Fruit fly (Drosophila melanogaster) whole organism, embryonic: ENCODE results near the gene Pc.

ENCODE experiments used
- BEAF-32 ChIP-seq: fragments of 200-800 bp; sonication (Bioruptor generic); optimal IDR thresholded peaks from 3 replicates; lab custom pipeline; 2017; ENCODE audit warnings: missing biosample characterization, missing genetic modification characterization, mild to moderate bottlenecking, moderate library complexity, missing genetic modification reagents
- CG10147 ChIP-seq: fragments of 200-800 bp; sonication (Bioruptor generic); optimal IDR thresholded peaks from 2 replicates; lab custom pipeline; 2019; ENCODE audit warnings: missing biosample characterization, mild to moderate bottlenecking, missing genetic modification characterization, moderate library complexity
- CG1233 ChIP-seq: fragments of 200-800 bp; sonication (Bioruptor generic); optimal IDR thresholded peaks from 4 replicates; lab custom pipeline; 2018; ENCODE audit warnings: missing biosample characterization, mild to moderate bottlenecking, missing genetic modification characterization
- CG13296 ChIP-seq: fragments of 200-800 bp; sonication (Bioruptor generic); optimal IDR thresholded peaks from 3 replicates; lab custom pipeline; 2018; ENCODE audit warnings: missing biosample characterization, mild to moderate bottlenecking, missing genetic modification characterization
- CG13624 ChIP-seq: fragments of 200-800 bp; sonication (Bioruptor generic); optimal IDR thresholded peaks from 2 replicates; lab custom pipeline; 2016; ENCODE audit warnings: missing biosample characterization, missing genetic modification characterization
- CG14860 ChIP-seq: fragments of 200-800 bp; sonication (Bioruptor generic); IDR thresholded peaks from 3 replicates; pipeline ENCODE4 v1.3.6; 2022; ENCODE audit warnings: missing biosample characterization, missing genetic modification characterization; ENCODE audit not compliant: partially characterized antibody
- CG15601 ChIP-seq: fragments of 200-800 bp; sonication (Bioruptor generic); optimal IDR thresholded peaks from 3 replicates; lab custom pipeline; 2019; ENCODE audit warnings: missing biosample characterization, mild to moderate bottlenecking, missing genetic modification characterization, moderate library complexity
- CG1603 ChIP-seq: fragments of 200-800 bp; sonication (Bioruptor generic); optimal IDR thresholded peaks from 2 replicates; lab custom pipeline; 2019; ENCODE audit warnings: missing biosample characterization, mild to moderate bottlenecking, missing genetic modification characterization, moderate library complexity
- CG17186 ChIP-seq: fragments of 200-800 bp; sonication (Bioruptor generic); optimal IDR thresholded peaks from 3 replicates; lab custom pipeline; 2017; ENCODE audit warnings: missing biosample characterization, missing genetic modification reagents, missing genetic modification characterization
- CG17328 ChIP-seq: fragments of 200-800 bp; sonication (Bioruptor generic); IDR thresholded peaks from 2 replicates; pipeline ENCODE4 v1.3.6; 2022; ENCODE audit warnings: missing biosample characterization, missing genetic modification characterization
- CG1792 ChIP-seq: fragments of 200-800 bp; sonication (Bioruptor generic); optimal IDR thresholded peaks from 2 replicates; lab custom pipeline; 2016; ENCODE audit warnings: missing biosample characterization, missing genetic modification characterization
- CG18262 ChIP-seq: fragments of 200-800 bp; optimal IDR thresholded peaks from 3 replicates; lab custom pipeline; 2019; ENCODE audit warnings: missing biosample characterization, mild to moderate bottlenecking, missing genetic modification characterization, moderate library complexity
- CG18764 ChIP-seq: fragments of 200-800 bp; sonication (Bioruptor generic); optimal IDR thresholded peaks from 3 replicates; lab custom pipeline; 2016; ENCODE audit warnings: missing biosample characterization, missing genetic modification characterization
- CG32772 ChIP-seq: fragments of 200-800 bp; sonication (Bioruptor generic); IDR thresholded peaks from 2 replicates; pipeline ENCODE4 v1.3.6; 2022; ENCODE audit warnings: missing biosample characterization, missing genetic modification characterization
- CG34376 ChIP-seq: fragments of 200-800 bp; sonication (Bioruptor generic); optimal IDR thresholded peaks from 2 replicates; lab custom pipeline; 2018; ENCODE audit warnings: missing biosample characterization, mild to moderate bottlenecking, missing genetic modification characterization
- CG3726 ChIP-seq: fragments of 200-800 bp; sonication (Bioruptor generic); IDR thresholded peaks from 3 replicates; pipeline ENCODE4, ENCODE4 v1.3.6; 2022; ENCODE audit warnings: missing biosample characterization, missing genetic modification characterization
- CG6683 ChIP-seq: fragments of 200-800 bp; sonication (Bioruptor generic); optimal IDR thresholded peaks from 2 replicates; lab custom pipeline; 2017; ENCODE audit warnings: missing biosample characterization, mild to moderate bottlenecking, missing genetic modification characterization, missing genetic modification reagents
- CG6854 ChIP-seq: fragments of 200-800 bp; sonication (Bioruptor generic); optimal IDR thresholded peaks from 3 replicates; lab custom pipeline; 2017; ENCODE audit warnings: missing biosample characterization, mild to moderate bottlenecking, missing genetic modification characterization
- CG8281 ChIP-seq: fragments of 200-800 bp; sonication (Bioruptor generic); optimal IDR thresholded peaks from 2 replicates; lab custom pipeline; 2018; ENCODE audit warnings: missing biosample characterization, mild to moderate bottlenecking, missing genetic modification characterization, moderate library complexity
- CG8478 ChIP-seq: fragments of >200 bp; optimal IDR thresholded peaks from 2 replicates; lab custom pipeline; 2018
- D19B ChIP-seq: fragments of 200-800 bp; sonication (Bioruptor generic); optimal IDR thresholded peaks from 2 replicates; lab custom pipeline; 2017; ENCODE audit warnings: missing biosample characterization, mild to moderate bottlenecking, missing genetic modification characterization
- Dip2 ChIP-seq: fragments of 200-800 bp; sonication (Bioruptor generic); IDR thresholded peaks from 2 replicates; pipeline ENCODE4 v1.3.6; 2022; ENCODE audit warnings: missing biosample characterization, missing genetic modification characterization
- Doc2 ChIP-seq: fragments of 200-800 bp; sonication (Bioruptor generic); IDR thresholded peaks from 2 replicates; pipeline ENCODE4 v1.3.6; 2022; ENCODE audit warnings: missing biosample characterization, missing genetic modification characterization
- Dp ChIP-seq: fragments of 200-800 bp; sonication (Bioruptor generic); optimal IDR thresholded peaks from 2 replicates; lab custom pipeline; 2018; ENCODE audit warnings: missing biosample characterization, mild to moderate bottlenecking, missing genetic modification characterization, moderate library complexity
- Ets65A ChIP-seq: fragments of 200-800 bp; sonication (Bioruptor generic); peaks from one replicate; lab custom pipeline; 2016; ENCODE audit warnings: missing biosample characterization, missing genetic modification characterization
- Hmx ChIP-seq: fragments of 200-800 bp; sonication (Bioruptor generic); optimal IDR thresholded peaks from 2 replicates; lab custom pipeline; 2016; ENCODE audit warnings: missing biosample characterization, missing genetic modification characterization
- Hr3 ChIP-seq: fragments of 200-800 bp; sonication (Bioruptor generic); optimal IDR thresholded peaks from 3 replicates; lab custom pipeline; 2016; ENCODE audit warnings: missing biosample characterization, missing genetic modification characterization
- NC2α ChIP-seq: fragments of 200-800 bp; sonication (Bioruptor generic); optimal IDR thresholded peaks from 2 replicates; lab custom pipeline; 2016; ENCODE audit warnings: missing biosample characterization, missing genetic modification characterization
- Ptx1 ChIP-seq: fragments of 200-800 bp; sonication (Bioruptor generic); IDR thresholded peaks from 2 replicates; pipeline ENCODE4 v1.3.6; 2022; ENCODE audit warnings: missing biosample characterization, missing genetic modification characterization
- Sox102F ChIP-seq: fragments of 200-800 bp; sonication (Bioruptor generic); optimal IDR thresholded peaks from 2 replicates; lab custom pipeline; 2018; ENCODE audit warnings: missing biosample characterization, mild to moderate bottlenecking, missing genetic modification characterization, moderate library complexity
- Xrp1 ChIP-seq: fragments of 200-800 bp; sonication (Bioruptor generic); IDR thresholded peaks from 2 replicates; pipeline ENCODE4 v1.3.6; 2022; ENCODE audit warnings: missing biosample characterization, missing genetic modification characterization
- ash1 ChIP-seq: fragments of 200-800 bp; sonication (Bioruptor generic); optimal IDR thresholded peaks from 2 replicates; lab custom pipeline; 2018; ENCODE audit warnings: missing biosample characterization, mild to moderate bottlenecking, missing genetic modification characterization
- bsh ChIP-seq, 2 experiments: fragments of 200-800 bp; sonication (Bioruptor generic); optimal IDR thresholded peaks; 2 replicates each; lab custom pipeline; 2017 to 2018; ENCODE audit warnings: mild to moderate bottlenecking in 2 of 2, missing biosample characterization in 2 of 2, missing genetic modification characterization in 2 of 2, moderate library complexity in 1 of 2
- crc ChIP-seq: fragments of 200-800 bp; sonication (Bioruptor generic); optimal IDR thresholded peaks from 2 replicates; lab custom pipeline; 2016; ENCODE audit warnings: missing biosample characterization, missing genetic modification characterization
- croc ChIP-seq: fragments of 200-800 bp; sonication (Bioruptor generic); conservative IDR thresholded peaks from 3 replicates; pipeline ENCODE4 v1.3.6; 2022; ENCODE audit warnings: missing biosample characterization, missing genetic modification characterization
- dimm ChIP-seq: fragments of 200-800 bp; sonication (Bioruptor generic); IDR thresholded peaks from 2 replicates; pipeline ENCODE4 v1.3.6; 2022; ENCODE audit warnings: missing biosample characterization, missing genetic modification characterization
- fd3F ChIP-seq: fragments of 200-800 bp; sonication (Bioruptor generic); optimal IDR thresholded peaks from 2 replicates; lab custom pipeline; 2018; ENCODE audit warnings: missing biosample characterization, mild to moderate bottlenecking, missing genetic modification characterization, moderate library complexity
- gsb ChIP-seq: fragments of 200-800 bp; sonication (Bioruptor generic); IDR thresholded peaks from 2 replicates; pipeline ENCODE4 v1.3.6; 2022; ENCODE audit warnings: missing biosample characterization, missing genetic modification characterization
- hkb ChIP-seq, 2 experiments: fragments of 200-800 bp in 1 of 2; fragments of >200 bp in 1 of 2; sonication (Bioruptor generic) in 1 of 2; IDR thresholded peaks in 1 of 2; optimal IDR thresholded peaks in 1 of 2; 2 replicates each; pipeline versions ENCODE4 v1.3.6 to Lab custom; 2017 to 2022; ENCODE audit warnings: missing biosample characterization in 1 of 2, missing genetic modification characterization in 1 of 2
- jing ChIP-seq: fragments of 200-800 bp; sonication (Bioruptor generic); optimal IDR thresholded peaks from 2 replicates; lab custom pipeline; 2018; ENCODE audit warnings: missing biosample characterization, mild to moderate bottlenecking, missing genetic modification characterization
- lov ChIP-seq, 2 experiments: fragments of 200-800 bp in 1 of 2; fragments of >200 bp in 1 of 2; sonication (Bioruptor generic) in 1 of 2; IDR thresholded peaks in 1 of 2; optimal IDR thresholded peaks in 1 of 2; 2 replicates in 1 of 2; 3 replicates in 1 of 2; pipeline versions ENCODE4 v1.3.6 to Lab custom; 2017 to 2022; ENCODE audit warnings: missing biosample characterization in 1 of 2, missing genetic modification characterization in 1 of 2
- mirr ChIP-seq: fragments of 200-800 bp; sonication (Bioruptor generic); optimal IDR thresholded peaks from 3 replicates; lab custom pipeline; 2018; ENCODE audit warnings: missing biosample characterization, mild to moderate bottlenecking, missing genetic modification characterization
- mld ChIP-seq: fragments of 200-800 bp; sonication (Bioruptor generic); IDR thresholded peaks from 3 replicates; pipeline ENCODE4 v1.3.6; 2022; ENCODE audit warnings: missing biosample characterization, missing genetic modification characterization; ENCODE audit not compliant: partially characterized antibody
- oc ChIP-seq: fragments of 200-800 bp; sonication (Bioruptor generic); optimal IDR thresholded peaks from 2 replicates; lab custom pipeline; 2018; ENCODE audit warnings: missing biosample characterization, mild to moderate bottlenecking, missing genetic modification characterization, moderate library complexity
- pfk ChIP-seq: fragments of 200-800 bp; sonication (Bioruptor generic); optimal IDR thresholded peaks from 2 replicates; lab custom pipeline; 2018; ENCODE audit warnings: missing biosample characterization, mild to moderate bottlenecking, missing genetic modification characterization, moderate library complexity
- pzg ChIP-seq: fragments of 200-800 bp; sonication (Bioruptor generic); optimal IDR thresholded peaks from 3 replicates; lab custom pipeline; 2018; ENCODE audit warnings: missing biosample characterization, mild to moderate bottlenecking, missing genetic modification characterization, moderate library complexity
- scrt ChIP-seq: fragments of 200-800 bp; sonication (Bioruptor generic); optimal IDR thresholded peaks from 2 replicates; lab custom pipeline; 2018; ENCODE audit warnings: missing biosample characterization, mild to moderate bottlenecking, missing genetic modification characterization, moderate library complexity
- twi ChIP-seq: fragments of 200-800 bp; optimal IDR thresholded peaks from 2 replicates; lab custom pipeline; 2019; ENCODE audit warnings: missing biosample characterization, mild to moderate bottlenecking, missing genetic modification characterization, moderate library complexity
- vvl ChIP-seq: fragments of 200-800 bp; sonication (Bioruptor generic); IDR thresholded peaks from 2 replicates; pipeline ENCODE4 v1.3.6; 2022; ENCODE audit warnings: missing biosample characterization, missing genetic modification characterization
- wor ChIP-seq: fragments of 200-800 bp; sonication (Bioruptor generic); IDR thresholded peaks from 2 replicates; pipeline ENCODE4 v1.3.6; 2022; ENCODE audit warnings: missing biosample characterization, missing genetic modification characterization

Gene Pc

DNA sequence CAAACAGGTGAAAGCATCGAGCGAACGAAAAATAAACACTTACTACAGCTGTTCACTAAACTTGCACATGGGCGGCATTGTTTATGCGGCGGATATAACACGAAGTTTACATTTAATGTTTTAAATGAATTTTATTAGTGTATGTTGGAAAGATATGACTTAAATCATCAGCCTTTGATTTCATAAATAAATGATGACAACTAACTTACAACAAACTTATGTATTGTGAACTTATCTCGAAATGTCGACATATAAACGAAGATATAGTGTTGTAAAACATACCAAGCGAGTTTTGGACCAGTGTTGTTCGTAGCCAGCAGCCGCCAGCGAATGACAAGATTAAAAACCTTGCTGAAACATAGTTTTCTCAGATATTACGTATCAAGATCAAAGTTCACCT lies 13.4 kb downstream of the Pc start, which contains the start of the genes CG11309 and CG7632 (continued):
- TF ChIP-seq CG34376: peak; percentile 100
- peak; percentile 96 for TF ChIP-seq CG17186 (GFP tag; lab: Kevin White, UChicago)
- TF ChIP-seq bsh (GFP tag; optimal IDR thresholded peaks at IDR 0.05; lab: Kevin White, UChicago): peak; percentile 98 to 100
- no peak for TF ChIP-seq Dip2 (GFP tag; lab: Robert Waterston, UW)
- TF ChIP-seq CG6683 (GFP tag; lab: Kevin White, UChicago): peak; percentile 99
- peak; percentile 97 for TF ChIP-seq Hr3
- peak; percentile 99 for TF ChIP-seq Sox102F (GFP tag; lab: Kevin White, UChicago)
- TF ChIP-seq pzg (GFP tag; lab: Kevin White, UChicago): peak; percentile 67
- TF ChIP-seq CG13624 (GFP tag; lab: Kevin White, UChicago): peak; percentile 99
- peak; percentile 98 for TF ChIP-seq fd3F (GFP tag; lab: Kevin White, UChicago)
- peak; percentile 30 for TF ChIP-seq hkb (optimal IDR thresholded peaks at IDR 0.05; lab: Kevin White, UChicago)
- peak; percentile 100 for TF ChIP-seq hkb (GFP tag; IDR thresholded peaks at IDR 0.05; lab: Robert Waterston, UW)
- peak; percentile 99 for TF ChIP-seq scrt (GFP tag; lab: Kevin White, UChicago)
- peak; percentile 98 for TF ChIP-seq CG18764
- TF ChIP-seq CG13296 (GFP tag; lab: Kevin White, UChicago): peak; percentile 100
- TF ChIP-seq gsb: peak; percentile 94
- peak; percentile 100 for TF ChIP-seq vvl
- TF ChIP-seq CG14860 (GFP tag; lab: Robert Waterston, UW): no peak
- peak; percentile 99 for TF ChIP-seq oc (tag; lab: Kevin White, UChicago)
- TF ChIP-seq twi: peak; percentile 99
- TF ChIP-seq pfk (GFP tag; lab: Kevin White, UChicago): peak; percentile 88
- peak; percentile 96 for TF ChIP-seq Hmx (GFP tag; lab: Kevin White, UChicago)
- peak; percentile 97 for TF ChIP-seq CG3726 (GFP tag; lab: Robert Waterston, UW)
- peak; percentile 98 for TF ChIP-seq ash1 (GFP tag; lab: Kevin White, UChicago)
- TF ChIP-seq CG8478 (lab: Kevin White, UChicago): no peak
- peak; percentile 100 for TF ChIP-seq CG10147 (GFP tag; lab: Kevin White, UChicago)
- peak; percentile 95 for TF ChIP-seq CG8281
- peak; percentile 98 for TF ChIP-seq crc (GFP tag; lab: Kevin White, UChicago)
- TF ChIP-seq croc (GFP tag; lab: Robert Waterston, UW): peak; percentile 96
- peak; percentile 59 for TF ChIP-seq Dp (GFP tag; lab: Kevin White, UChicago)
- peak; percentile 41 for TF ChIP-seq BEAF-32
- peak; percentile 99 for TF ChIP-seq Xrp1 (GFP tag; lab: Robert Waterston, UW)
- TF ChIP-seq CG1603: peak; percentile 99
- TF ChIP-seq Doc2 (GFP tag; lab: Robert Waterston, UW): peak; percentile 80
- peak; percentile 100 for TF ChIP-seq CG18262 (tag; lab: Kevin White, UChicago)
- TF ChIP-seq jing: peak; percentile 97
- no peak for TF ChIP-seq lov (optimal IDR thresholded peaks at IDR 0.05; lab: Kevin White, UChicago)
- TF ChIP-seq lov (GFP tag; IDR thresholded peaks at IDR 0.05; lab: Robert Waterston, UW): peak; percentile 99
- peak; percentile 93 for TF ChIP-seq CG32772
- peak; percentile 93 for TF ChIP-seq wor
- peak; percentile 97 for TF ChIP-seq CG1792
- peak; percentile 100 for TF ChIP-seq CG6854
- TF ChIP-seq Ptx1 (GFP tag; lab: Robert Waterston, UW): peak; percentile 96
- peak; percentile 100 for TF ChIP-seq Ets65A (GFP tag; lab: Kevin White, UChicago)
- TF ChIP-seq CG15601 (tag; lab: Kevin White, UChicago): peak; percentile 99
- TF ChIP-seq CG1233 (GFP tag; lab: Kevin White, UChicago): peak; percentile 99
- peak; percentile 100 for TF ChIP-seq mirr (GFP tag; lab: Kevin White, UChicago)
- peak; percentile 98 for TF ChIP-seq NC2α (GFP tag; lab: Kevin White, UChicago)
- TF ChIP-seq mld: no peak
- TF ChIP-seq CG17328 (GFP tag; lab: Robert Waterston, UW): peak; percentile 99
- TF ChIP-seq D19B: peak; percentile 95
- TF ChIP-seq dimm (GFP tag; lab: Robert Waterston, UW): peak; percentile 93
